Worm (Caenorhabditis elegans) whole organism, L1 larva: Measurements from ENCODE around the gene sas-6.

Source experiments
- aly-2 ChIP-seq: fragments of 150-350 bp; optimal IDR thresholded peaks from 2 replicates; lab custom pipeline; 2014; ENCODE audit warnings: missing biosample characterization, missing genetic modification characterization
- ceh-63 ChIP-seq: fragments of 200-800 bp; sonication (Bioruptor generic); optimal IDR thresholded peaks from 2 replicates; lab custom pipeline; 2018; ENCODE audit warnings: mild to moderate bottlenecking, missing genetic modification characterization, missing compliant biosample characterization
- egl-27 ChIP-seq, 2 experiments: fragments of 150-350 bp in 1 of 2; sonication (generic microtip); optimal IDR thresholded peaks; 3 replicates each; lab custom pipeline; 2017 to 2018; ENCODE audit warnings: missing biosample characterization in 2 of 2, missing genetic modification characterization in 2 of 2, missing genetic modification reagents in 2 of 2
- elt-3 ChIP-seq, 6 experiments: fragments of 150-350 bp in 1 of 6; sonication (generic microtip); optimal IDR thresholded peaks; 2 replicates each; lab custom pipeline; 2017 to 2018; ENCODE audit warnings: missing biosample characterization in 6 of 6, missing genetic modification characterization in 6 of 6, inconsistent platforms in 1 of 6
- fos-1 ChIP-seq: fragments of 150-350 bp; optimal IDR thresholded peaks from 2 replicates; lab custom pipeline; 2014; ENCODE audit warnings: missing biosample characterization, missing genetic modification characterization
- grh-1 ChIP-seq: fragments of 200-800 bp; sonication (Bioruptor generic); IDR thresholded peaks from 2 replicates; pipeline ENCODE4 v1.3.6; 2022; ENCODE audit warnings: missing genetic modification reagents, missing genetic modification characterization, missing compliant biosample characterization
- lin-14 ChIP-seq: fragments of 200-800 bp; sonication (Bioruptor generic); optimal IDR thresholded peaks from 2 replicates; lab custom pipeline; 2018; ENCODE audit warnings: mild to moderate bottlenecking, missing genetic modification characterization, moderate library complexity, missing compliant biosample characterization
- lsy-2 ChIP-seq, 2 experiments: fragments of 150-350 bp; optimal IDR thresholded peaks; 2 replicates each; lab custom pipeline; 2014; ENCODE audit warnings: missing biosample characterization in 2 of 2, missing genetic modification characterization in 2 of 2
- nhr-11 ChIP-seq: fragments of 150-350 bp; optimal IDR thresholded peaks from 2 replicates; lab custom pipeline; 2014; ENCODE audit warnings: missing biosample characterization, missing genetic modification characterization
- nhr-237 ChIP-seq: fragments of 150-350 bp; optimal IDR thresholded peaks from 2 replicates; lab custom pipeline; 2014; ENCODE audit warnings: missing biosample characterization, missing genetic modification characterization
- zag-1 ChIP-seq: fragments of 150-350 bp; optimal IDR thresholded peaks from 2 replicates; lab custom pipeline; 2014; ENCODE audit warnings: missing biosample characterization, missing genetic modification characterization

ce11 chrIV:13785545-13785944 is 3.0 kb downstream of the sas-6 start, which contains the start of gene lact-9:
- TF ChIP-seq aly-2 (tag; lab: Kevin White, UChicago) (no peak), lin-14 (GFP tag; lab: Kevin White, UChicago) (no peak), ceh-63 (GFP tag; lab: Kevin White, UChicago) (no peak), egl-27 (tag; optimal IDR thresholded peaks at IDR 0.05; lab: Kevin White, UChicago) (no peak), nhr-237 (tag; lab: Kevin White, UChicago) (no peak), nhr-11 (tag; lab: Kevin White, UChicago) (no peak), zag-1 (tag; lab: Kevin White, UChicago) (no peak), elt-3 (tag; optimal IDR thresholded peaks at IDR 0.05; lab: Kevin White, UChicago) (no peak), lsy-2 (tag; optimal IDR thresholded peaks at IDR 0.05; lab: Kevin White, UChicago) (no peak), fos-1 (no peak), grh-1 (GFP tag; lab: Robert Waterston, UW) (no peak)
